Fruit fly (Drosophila melanogaster): ENCODE data around the gene CG6650.

The CG6650 gene

DNA sequence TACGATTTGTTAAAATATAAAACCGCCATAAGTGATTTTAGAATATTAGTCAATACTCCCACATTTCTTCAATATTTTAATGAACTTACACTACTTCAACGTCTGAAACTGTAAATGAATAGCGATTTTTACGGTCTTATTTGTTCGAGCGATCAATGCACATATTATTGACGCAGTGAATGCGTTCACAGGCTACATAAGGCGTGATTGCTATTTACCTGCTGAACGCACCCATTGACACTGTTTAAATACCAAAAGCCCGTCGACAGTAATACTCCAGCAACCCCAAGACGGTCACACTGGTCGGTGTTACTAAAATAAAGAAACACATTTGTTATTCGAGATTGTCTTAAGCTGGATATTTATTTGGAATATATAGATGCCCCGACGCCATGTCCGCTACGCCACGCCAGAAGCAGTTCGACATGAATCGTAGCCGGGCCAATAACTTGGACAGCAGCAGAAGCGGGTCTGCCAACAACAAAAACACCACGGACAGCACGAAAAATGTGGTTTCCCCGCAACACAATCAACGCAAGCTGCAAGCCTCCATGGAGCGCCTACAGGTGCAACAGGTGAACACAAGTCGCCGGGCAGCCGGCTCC is 19.8 kb downstream of the CG6650 start, which contains the start of gene CG6833 (continued):
- TF ChIP-seq Hr3 (GFP tag; optimal IDR thresholded peaks at IDR 0.05) (peak; percentile 67), CG9437 (GFP tag; optimal IDR thresholded peaks at IDR 0.05) (peak; percentile 23), CG12236 (GFP tag; optimal IDR thresholded peaks at IDR 0.05) (peak; percentile 44), CG3726 (GFP tag; IDR thresholded peaks at IDR 0.05) (peak; percentile 44; the same call in 1 of the 3 replicates), Hmx (GFP tag; optimal IDR thresholded peaks at IDR 0.05) (no peak), CG14441 (GFP tag; IDR thresholded peaks at IDR 0.05) (peak; percentile 84), gro (GFP tag; optimal IDR thresholded peaks at IDR 0.05) (peak; percentile 77), vvl (GFP tag; IDR thresholded peaks at IDR 0.05) (peak; percentile 91), Hsf (GFP tag; optimal IDR thresholded peaks at IDR 0.05) (peak; percentile 79), chm (GFP tag; IDR thresholded peaks at IDR 0.05) (peak; percentile 74), CG6254 (GFP tag; optimal IDR thresholded peaks at IDR 0.05) (peak; percentile 53), luna (GFP tag; optimal IDR thresholded peaks at IDR 0.05) (peak; percentile 57), ttk (GFP tag; IDR thresholded peaks at IDR 0.05) (peak; percentile 69; the same call in 1 of the 2 replicates), Ets97D (GFP tag; optimal IDR thresholded peaks at IDR 0.05) (peak; percentile 64), Atf6 (GFP tag; IDR thresholded peaks at IDR 0.05) (peak; percentile 64), ken (GFP tag; IDR thresholded peaks at IDR 0.05) (peak; percentile 87), pum (GFP tag; optimal IDR thresholded peaks at IDR 0.05) (peak; percentile 82), CG31441 (GFP tag; IDR thresholded peaks at IDR 0.05) (peak; percentile 100), tx (GFP tag; optimal IDR thresholded peaks at IDR 0.05) (peak; percentile 42), esg (GFP tag; conservative IDR thresholded peaks at IDR 0.05) (peak; percentile 62; the same call in 1 of the 2 replicates), usp (GFP tag; optimal IDR thresholded peaks at IDR 0.05) (no peak), CG18619 (GFP tag; optimal IDR thresholded peaks at IDR 0.05) (peak; percentile 34), Deaf1 (tag; optimal IDR thresholded peaks at IDR 0.05) (no peak), h (optimal IDR thresholded peaks at IDR 0.05) (no peak), CG16863 (GFP tag; optimal IDR thresholded peaks at IDR 0.05) (peak; percentile 59), E2f1 (GFP tag; IDR thresholded peaks at IDR 0.05) (peak; percentile 74), CG11085 (GFP tag; IDR thresholded peaks at IDR 0.05) (peak; percentile 74), CG9817 (tag; optimal IDR thresholded peaks at IDR 0.05) (peak; percentile 68), H15 (GFP tag; IDR thresholded peaks at IDR 0.05) (peak; percentile 76), crp (GFP tag; optimal IDR thresholded peaks at IDR 0.05) (peak in 1 of 2 experiments; percentile 9), mirr (GFP tag; optimal IDR thresholded peaks at IDR 0.05) (peak; percentile 62), CG8089 (GFP tag; optimal IDR thresholded peaks at IDR 0.05) (no peak), CG5953 (GFP tag; IDR thresholded peaks at IDR 0.05) (peak; percentile 59; the same call in 1 of the 2 replicates), CG2199 (GFP tag; IDR thresholded peaks at IDR 0.05) (peak; percentile 75), tin (GFP tag; optimal IDR thresholded peaks at IDR 0.05) (peak; percentile 86), CG5180 (GFP tag; optimal IDR thresholded peaks at IDR 0.05) (no peak), Scr (GFP tag; IDR thresholded peaks at IDR 0.05; ENCODE audit: partially characterized antibody) (no peak), CG17328 (GFP tag; IDR thresholded peaks at IDR 0.05) (peak; percentile 58), crc (GFP tag; optimal IDR thresholded peaks at IDR 0.05) (no peak), lilli (GFP tag; optimal IDR thresholded peaks at IDR 0.05) (peak; percentile 85), pros (GFP tag; optimal IDR thresholded peaks at IDR 0.05) (no peak), CG18011 (GFP tag; optimal IDR thresholded peaks at IDR 0.05) (no peak), nmo (GFP tag; optimal IDR thresholded peaks at IDR 0.05) (peak; percentile 47), Jarid2 (GFP tag; optimal IDR thresholded peaks at IDR 0.05) (no peak), so (GFP tag; IDR thresholded peaks at IDR 0.05) (peak; percentile 71; the same call in 1 of the 3 replicates), stwl (tag; optimal IDR thresholded peaks at IDR 0.05) (peak; percentile 40), rib (GFP tag; IDR thresholded peaks at IDR 0.05) (peak; percentile 41), cad (GFP tag; optimal IDR thresholded peaks at IDR 0.05) (no peak), CG2712 (tag; optimal IDR thresholded peaks at IDR 0.05) (peak; percentile 73), cato (GFP tag; optimal IDR thresholded peaks at IDR 0.05; ENCODE audit: borderline replicate concordance) (peak; percentile 8), slou (GFP tag; optimal IDR thresholded peaks at IDR 0.05) (peak; percentile 27)

All from whole organism, embryonic.